Worm (Caenorhabditis elegans) whole organism, L4 larva: ENCODE results near the gene srbc-20.

Experiments
- D1046.2 ChIP-seq: fragments of 200-800 bp; sonication (Bioruptor generic); IDR thresholded peaks from 2 replicates; pipeline ENCODE4 v1.3.6; 2022; ENCODE audit warnings: missing genetic modification characterization, missing compliant biosample characterization
- T26A8.4 ChIP-seq: fragments of 200-800 bp; sonication (Bioruptor generic); IDR thresholded peaks from 2 replicates; pipeline ENCODE4 v1.3.6; 2022; ENCODE audit warnings: missing genetic modification characterization, missing compliant biosample characterization
- Y105C5A.15 ChIP-seq: fragments of 200-800 bp; sonication (Bioruptor generic); IDR thresholded peaks from 2 replicates; pipeline ENCODE4 v1.3.6; 2022; ENCODE audit warnings: missing genetic modification characterization, missing compliant biosample characterization
- Y48G9A.11 ChIP-seq: fragments of 200-800 bp; sonication (Bioruptor generic); IDR thresholded peaks from 2 replicates; pipeline ENCODE4 v1.3.6; 2022; ENCODE audit warnings: missing genetic modification reagents, missing genetic modification characterization, missing compliant biosample characterization
- Y5F2A.4 ChIP-seq: fragments of 200-800 bp; sonication (Bioruptor generic); optimal IDR thresholded peaks from 2 replicates; lab custom pipeline; 2018; ENCODE audit warnings: mild to moderate bottlenecking, missing genetic modification characterization, missing compliant biosample characterization
- ZK337.2 ChIP-seq: fragments of 200-800 bp; sonication (Bioruptor generic); IDR thresholded peaks from 2 replicates; pipeline ENCODE4 v1.3.6; 2022; ENCODE audit warnings: missing genetic modification reagents, missing genetic modification characterization, missing compliant biosample characterization
- ZK546.5 ChIP-seq, 2 experiments: sonication (generic microtip); optimal IDR thresholded peaks; 2 replicates each; lab custom pipeline; 2017; ENCODE audit warnings: missing biosample characterization in 2 of 2, missing genetic modification characterization in 2 of 2
- ama-1 ChIP-seq: fragments of 150-350 bp; optimal IDR thresholded peaks from 2 replicates; lab custom pipeline; 2014; ENCODE audit warnings: inconsistent platforms, mixed read lengths
- arid-1 ChIP-seq: fragments of 200-800 bp; sonication (Bioruptor generic); conservative IDR thresholded peaks from 2 replicates; pipeline ENCODE4 v1.3.6; 2022; ENCODE audit warnings: missing genetic modification reagents, missing genetic modification characterization, missing compliant biosample characterization
- attf-4 ChIP-seq: sonication (generic microtip); optimal IDR thresholded peaks from 3 replicates; lab custom pipeline; 2017; ENCODE audit warnings: missing biosample characterization, missing genetic modification characterization
- ceh-20 ChIP-seq: fragments of 200-800 bp; sonication (Bioruptor generic); IDR thresholded peaks from 2 replicates; pipeline ENCODE4 v1.3.6; 2022; ENCODE audit warnings: missing genetic modification reagents, missing genetic modification characterization, missing compliant biosample characterization
- ceh-44 ChIP-seq: fragments of 200-800 bp; sonication (Bioruptor generic); IDR thresholded peaks from 2 replicates; pipeline ENCODE4 v1.3.6; 2022; ENCODE audit warnings: missing genetic modification reagents, missing genetic modification characterization, missing compliant biosample characterization
- ceh-82 ChIP-seq: sonication (generic microtip); optimal IDR thresholded peaks from 2 replicates; lab custom pipeline; 2017; ENCODE audit warnings: missing biosample characterization, missing genetic modification characterization
- ces-1 ChIP-seq: fragments of 150-350 bp; sonication (generic microtip); optimal IDR thresholded peaks from 4 replicates; lab custom pipeline; 2014; ENCODE audit warnings: missing biosample characterization, missing genetic modification reagents, missing genetic modification characterization
- dmd-6 ChIP-seq: fragments of 200-800 bp; sonication (Bioruptor generic); IDR thresholded peaks from 2 replicates; pipeline ENCODE4 v1.3.6; 2022; ENCODE audit warnings: missing genetic modification reagents, missing genetic modification characterization, missing compliant biosample characterization
- dmd-9 ChIP-seq: fragments of 200-800 bp; sonication (Bioruptor generic); IDR thresholded peaks from 2 replicates; pipeline ENCODE4 v1.3.6; 2022; ENCODE audit warnings: missing genetic modification reagents, missing genetic modification characterization, missing compliant biosample characterization
- duxl-1 ChIP-seq: sonication (generic microtip); optimal IDR thresholded peaks from 2 replicates; lab custom pipeline; 2016; ENCODE audit warnings: mild to moderate bottlenecking, missing genetic modification characterization, moderate library complexity, missing compliant biosample characterization; ENCODE audit not compliant: poor library complexity
- egl-27 ChIP-seq: sonication (generic microtip); optimal IDR thresholded peaks from 3 replicates; lab custom pipeline; 2017; ENCODE audit warnings: missing biosample characterization, missing genetic modification reagents, missing genetic modification characterization
- fos-1 ChIP-seq: fragments of 150-350 bp; optimal IDR thresholded peaks from 2 replicates; lab custom pipeline; 2014; ENCODE audit warnings: missing biosample characterization, missing genetic modification characterization
- hlh-11 ChIP-seq: fragments of 200-800 bp; sonication (Bioruptor generic); optimal IDR thresholded peaks from 2 replicates; lab custom pipeline; 2018; ENCODE audit warnings: mild to moderate bottlenecking, missing genetic modification characterization, missing compliant biosample characterization
- lin-13 ChIP-seq: fragments of 150-350 bp; optimal IDR thresholded peaks from 2 replicates; lab custom pipeline; 2014; ENCODE audit warnings: missing biosample characterization, missing genetic modification reagents, missing genetic modification characterization
- lin-38 ChIP-seq: fragments of 200-800 bp; sonication (Bioruptor generic); IDR thresholded peaks from 2 replicates; pipeline ENCODE4 v1.3.6; 2022; ENCODE audit warnings: missing genetic modification reagents, missing genetic modification characterization, missing compliant biosample characterization
- lir-3 ChIP-seq: sonication (generic microtip); optimal IDR thresholded peaks from 2 replicates; lab custom pipeline; 2016; ENCODE audit warnings: mild to moderate bottlenecking, missing genetic modification characterization, missing compliant biosample characterization
- mep-1 ChIP-seq: fragments of 150-350 bp; sonication (generic microtip); optimal IDR thresholded peaks from 3 replicates; lab custom pipeline; 2014; ENCODE audit warnings: missing biosample characterization, missing genetic modification characterization
- mxl-2 ChIP-seq: fragments of 200-800 bp; sonication (Bioruptor generic); conservative IDR thresholded peaks from 2 replicates; pipeline ENCODE4 v1.3.6; 2022; ENCODE audit warnings: missing genetic modification reagents, missing genetic modification characterization, missing compliant biosample characterization
- nhr-111 ChIP-seq: fragments of 200-800 bp; sonication (Bioruptor generic); optimal IDR thresholded peaks from 2 replicates; lab custom pipeline; 2018; ENCODE audit warnings: mild to moderate bottlenecking, missing genetic modification characterization, missing compliant biosample characterization
- nhr-28 ChIP-seq: fragments of 150-350 bp; optimal IDR thresholded peaks from 2 replicates; lab custom pipeline; 2014; ENCODE audit warnings: missing biosample characterization, missing genetic modification characterization
- nhr-76 ChIP-seq: fragments of 150-350 bp; optimal IDR thresholded peaks from 2 replicates; lab custom pipeline; 2014; ENCODE audit warnings: missing biosample characterization, missing genetic modification characterization
- rbr-2 ChIP-seq: sonication (generic microtip); optimal IDR thresholded peaks from 2 replicates; lab custom pipeline; 2016; ENCODE audit warnings: missing genotype, missing genetic modification characterization, missing compliant biosample characterization
- saeg-2 ChIP-seq: fragments of 200-800 bp; sonication (Bioruptor generic); IDR thresholded peaks from 2 replicates; pipeline ENCODE4 v1.3.6; 2022; ENCODE audit warnings: missing genetic modification reagents, missing genetic modification characterization, missing compliant biosample characterization
- sdz-12 ChIP-seq: fragments of 200-800 bp; sonication (Bioruptor generic); optimal IDR thresholded peaks from 2 replicates; lab custom pipeline; 2018; ENCODE audit warnings: mild to moderate bottlenecking, missing genetic modification characterization, missing compliant biosample characterization
- set-16 ChIP-seq: fragments of 200-800 bp; sonication (Bioruptor generic); IDR thresholded peaks from 2 replicates; pipeline ENCODE4 v1.3.6; 2022; ENCODE audit warnings: missing genetic modification reagents, missing genetic modification characterization, missing compliant biosample characterization
- snpc-1.2 ChIP-seq: fragments of 200-800 bp; sonication (Bioruptor generic); IDR thresholded peaks from 2 replicates; pipeline ENCODE4 v1.3.6; 2022; ENCODE audit warnings: missing genetic modification reagents, missing genetic modification characterization, missing compliant biosample characterization
- spr-3 ChIP-seq: fragments of 200-800 bp; sonication (Bioruptor generic); optimal IDR thresholded peaks from 2 replicates; lab custom pipeline; 2018; ENCODE audit warnings: mild to moderate bottlenecking, missing genetic modification characterization, missing compliant biosample characterization
- tra-1 ChIP-seq: fragments of 200-800 bp; sonication (Bioruptor generic); IDR thresholded peaks from 2 replicates; pipeline ENCODE4 v1.3.6; 2022; ENCODE audit warnings: missing genetic modification reagents, missing genetic modification characterization, missing compliant biosample characterization
- unc-130 ChIP-seq: sonication (generic microtip); optimal IDR thresholded peaks from 2 replicates; lab custom pipeline; 2016; ENCODE audit warnings: missing genetic modification reagents, missing genetic modification characterization, missing compliant biosample characterization
- unc-39 ChIP-seq: sonication (generic microtip); optimal IDR thresholded peaks from 2 replicates; lab custom pipeline; 2017; ENCODE audit warnings: missing biosample characterization, missing genetic modification characterization
- unc-62 ChIP-seq, 3 experiments: fragments of 150-350 bp in 1 of 3; sonication (generic microtip); optimal IDR thresholded peaks in 2 of 3; peaks in 1 of 3; 1 replicate in 1 of 3; 2 replicates in 2 of 3; lab custom pipeline; 2014 to 2017; ENCODE audit warnings: missing biosample characterization in 3 of 3, missing genetic modification characterization in 3 of 3, missing genetic modification reagents in 3 of 3, missing genotype in 1 of 3
- zfp-2 ChIP-seq: sonication (generic microtip); optimal IDR thresholded peaks from 2 replicates; lab custom pipeline; 2016; ENCODE audit warnings: mild to moderate bottlenecking, missing genetic modification characterization, missing compliant biosample characterization
- zfp-3 ChIP-seq: fragments of 200-800 bp; sonication (Bioruptor generic); conservative IDR thresholded peaks from 2 replicates; pipeline ENCODE4 v1.3.6; 2022; ENCODE audit warnings: missing genetic modification reagents, missing genetic modification characterization, missing compliant biosample characterization
- zip-2 ChIP-seq: fragments of 150-350 bp; optimal IDR thresholded peaks from 2 replicates; lab custom pipeline; 2014; ENCODE audit warnings: missing biosample characterization, missing genetic modification characterization
- ztf-7 ChIP-seq: fragments of 150-350 bp; optimal IDR thresholded peaks from 2 replicates; lab custom pipeline; 2014; ENCODE audit warnings: missing biosample characterization, missing genetic modification characterization

srbc-20 gene

ce11 chrV:2153274-2153673 is 6.4 kb downstream of the srbc-20 start, which contains the start of gene srbc-23:
Gene srbc-23, plus strand, starts transcription at chrV:2153574.
- TF ChIP-seq tra-1 (no peak), nhr-76 (tag; lab: Kevin White, UChicago) (no peak), spr-3 (GFP tag; lab: Kevin White, UChicago) (no peak), unc-39 (no peak), zfp-3 (GFP tag; lab: Robert Waterston, UW) (no peak), lin-13 (GFP tag; lab: Kevin White, UChicago) (no peak), unc-62 (GFP tag; optimal IDR thresholded peaks at IDR 0.05 in 1 of 2; lab: Kevin White, UChicago) (no peak), unc-62 (tag; optimal IDR thresholded peaks at IDR 0.05; lab: Kevin White, UChicago) (no peak), saeg-2 (GFP tag; lab: Robert Waterston, UW) (no peak), zip-2 (tag; lab: Kevin White, UChicago) (no peak)

ce11 chrV:2155232-2155631 is 8.3 kb downstream of the srbc-20 start, which contains the start of gene srbc-21:
Gene srbc-21, plus strand, starts transcription at chrV:2155532.
- no peak for TF ChIP-seq unc-130 (GFP tag; lab: Kevin White, UChicago)
- no peak for TF ChIP-seq Y105C5A.15 (GFP tag; lab: Robert Waterston, UW)
- no peak for TF ChIP-seq set-16 (GFP tag; lab: Robert Waterston, UW)
- TF ChIP-seq rbr-2 (tag; lab: Kevin White, UChicago): no peak
- TF ChIP-seq arid-1: no peak
- no peak for TF ChIP-seq unc-39
- no peak for TF ChIP-seq lir-3 (tag; lab: Kevin White, UChicago)
- no peak for TF ChIP-seq zfp-2 (tag; lab: Kevin White, UChicago)
- TF ChIP-seq nhr-111 (GFP tag; lab: Kevin White, UChicago): no peak
- TF ChIP-seq zip-2 (tag; lab: Kevin White, UChicago): no peak
- TF ChIP-seq sdz-12 (GFP tag; lab: Kevin White, UChicago): no peak
- no peak for TF ChIP-seq nhr-28 (tag; lab: Kevin White, UChicago)
- no peak for TF ChIP-seq egl-27 (tag; lab: Kevin White, UChicago)
- TF ChIP-seq Y5F2A.4: no peak
- TF ChIP-seq ceh-20: no peak
- no peak for TF ChIP-seq ZK546.5 (tag; optimal IDR thresholded peaks at IDR 0.05; lab: Kevin White, UChicago)

ce11 chrV:2156830-2157229 is 9.9 kb downstream of the srbc-20 start, which contains the start of gene srbc-22:
Gene srbc-22, plus strand, starts transcription at chrV:2157130.
- no peak for TF ChIP-seq zip-2 (tag; lab: Kevin White, UChicago)
- no peak for TF ChIP-seq sdz-12 (GFP tag; lab: Kevin White, UChicago)
- TF ChIP-seq mxl-2 (GFP tag; lab: Robert Waterston, UW): no peak
- TF ChIP-seq T26A8.4: no peak
- no peak for TF ChIP-seq D1046.2 (GFP tag; lab: Robert Waterston, UW)
- TF ChIP-seq ces-1 (GFP tag; lab: Kevin White, UChicago): no peak
- TF ChIP-seq ceh-44 (GFP tag; lab: Robert Waterston, UW): no peak
- TF ChIP-seq attf-4 (tag; lab: Kevin White, UChicago): no peak
- no peak for TF ChIP-seq duxl-1
- no peak for TF ChIP-seq dmd-9
- no peak for TF ChIP-seq snpc-1.2
- TF ChIP-seq Y105C5A.15 (GFP tag; lab: Robert Waterston, UW): no peak
- no peak for TF ChIP-seq hlh-11 (tag; lab: Kevin White, UChicago)

- TF ChIP-seq ztf-7: no peak
- TF ChIP-seq ama-1 (lab: Kevin White, UChicago): no peak
- no peak for TF ChIP-seq Y48G9A.11 (GFP tag; lab: Robert Waterston, UW)
- no peak for TF ChIP-seq hlh-11 (tag; lab: Kevin White, UChicago)
- no peak for TF ChIP-seq lin-38 (GFP tag; lab: Robert Waterston, UW)
- TF ChIP-seq ZK337.2 (GFP tag; lab: Robert Waterston, UW): no peak
- TF ChIP-seq ceh-20: no peak
- TF ChIP-seq ceh-82: no peak
- TF ChIP-seq fos-1 (tag; lab: Kevin White, UChicago): no peak
- TF ChIP-seq dmd-6 (GFP tag; lab: Robert Waterston, UW): no peak
- no peak for TF ChIP-seq attf-4 (tag; lab: Kevin White, UChicago)
- no peak for TF ChIP-seq mep-1 (tag; lab: Kevin White, UChicago)
These were observed 12.4 kb downstream of the srbc-20 start, which contains the start of gene C45H4.14 for ce11 chrV:2159331-2159730. Gene C45H4.14, minus strand, starts transcription at chrV:2159431.
